Fruit fly (Drosophila melanogaster) whole organism, prepupa: Measurements from ENCODE around the gene snsl.

Experiments used
- Blimp-1 ChIP-seq: fragments of 200-800 bp; sonication (Bioruptor generic); optimal IDR thresholded peaks from 3 replicates; lab custom pipeline; 2017; ENCODE audit warnings: missing biosample characterization, missing genetic modification characterization, mild to moderate bottlenecking, moderate library complexity, missing genetic modification reagents
- CG10669 ChIP-seq: fragments of 200-800 bp; sonication (Bioruptor generic); optimal IDR thresholded peaks from 3 replicates; lab custom pipeline; 2018; ENCODE audit warnings: missing biosample characterization, mild to moderate bottlenecking, missing genetic modification characterization, moderate library complexity
- CG11294 ChIP-seq: fragments of 200-800 bp; sonication (Bioruptor generic); IDR thresholded peaks from 2 replicates; pipeline ENCODE4 v1.3.6; 2022; ENCODE audit warnings: missing biosample characterization, missing genetic modification characterization
- CG11902 ChIP-seq: fragments of 200-800 bp; sonication (Bioruptor generic); optimal IDR thresholded peaks from 3 replicates; lab custom pipeline; 2016; ENCODE audit warnings: missing biosample characterization, missing genetic modification characterization
- CG1621 ChIP-seq: fragments of 200-800 bp; sonication (Bioruptor generic); optimal IDR thresholded peaks from 3 replicates; lab custom pipeline; 2018; ENCODE audit warnings: missing biosample characterization, mild to moderate bottlenecking, missing genetic modification characterization
- CG3032 ChIP-seq: fragments of 200-800 bp; optimal IDR thresholded peaks from 2 replicates; lab custom pipeline; 2019; ENCODE audit warnings: missing biosample characterization, mild to moderate bottlenecking, missing genetic modification characterization, moderate library complexity
- CG34406 ChIP-seq: fragments of 200-800 bp; sonication (Bioruptor generic); optimal IDR thresholded peaks from 3 replicates; lab custom pipeline; 2016; ENCODE audit warnings: missing biosample characterization, missing genetic modification characterization
- CG6163 ChIP-seq: fragments of 200-800 bp; sonication (Bioruptor generic); IDR thresholded peaks from 3 replicates; pipeline ENCODE4 v1.3.6; 2022; ENCODE audit warnings: missing biosample characterization, missing genetic modification characterization
- CG6276 ChIP-seq: fragments of 200-800 bp; sonication (Bioruptor generic); optimal IDR thresholded peaks from 2 replicates; lab custom pipeline; 2017; ENCODE audit warnings: missing biosample characterization, mild to moderate bottlenecking, missing genetic modification characterization
- CG6808 ChIP-seq: fragments of 200-800 bp; sonication (Bioruptor generic); optimal IDR thresholded peaks from 3 replicates; lab custom pipeline; 2017; ENCODE audit warnings: missing biosample characterization, missing genetic modification characterization, mild to moderate bottlenecking, moderate library complexity, missing genetic modification reagents
- CG7368 ChIP-seq: fragments of 200-800 bp; sonication (Bioruptor generic); optimal IDR thresholded peaks from 3 replicates; lab custom pipeline; 2016; ENCODE audit warnings: missing biosample characterization, missing genetic modification characterization
- CG8319 ChIP-seq: fragments of 200-800 bp; sonication (Bioruptor generic); optimal IDR thresholded peaks from 3 replicates; lab custom pipeline; 2016; ENCODE audit warnings: missing biosample characterization, missing genetic modification characterization
- CG8632 ChIP-seq: fragments of 200-800 bp; sonication (Bioruptor generic); optimal IDR thresholded peaks from 3 replicates; lab custom pipeline; 2016; ENCODE audit warnings: missing biosample characterization, missing genetic modification characterization
- CG9139 ChIP-seq: fragments of 200-800 bp; sonication (Bioruptor generic); optimal IDR thresholded peaks from 3 replicates; lab custom pipeline; 2017; ENCODE audit warnings: missing biosample characterization, mild to moderate bottlenecking, missing genetic modification characterization
- Eip75B ChIP-seq: fragments of 200-800 bp; sonication (Bioruptor generic); optimal IDR thresholded peaks from 3 replicates; lab custom pipeline; 2016; ENCODE audit warnings: missing biosample characterization, missing genetic modification characterization
- Eip78C ChIP-seq: fragments of 200-800 bp; sonication (Bioruptor generic); peaks from one replicate; lab custom pipeline; 2016; ENCODE audit warnings: missing biosample characterization, missing genetic modification characterization
- Gug ChIP-seq: fragments of 200-800 bp; sonication (Bioruptor generic); IDR thresholded peaks from 2 replicates; pipeline ENCODE4 v1.3.6; 2022; ENCODE audit warnings: missing biosample characterization, missing genetic modification characterization
- Hr38 ChIP-seq: sonication (Bioruptor generic); optimal IDR thresholded peaks from 2 replicates; lab custom pipeline; 2016; ENCODE audit warnings: missing biosample characterization, missing genetic modification characterization
- Hr39 ChIP-seq: fragments of 200-800 bp; sonication (Bioruptor generic); optimal IDR thresholded peaks from 2 replicates; lab custom pipeline; 2016; ENCODE audit warnings: missing biosample characterization, missing genetic modification characterization
- Lpt ChIP-seq: fragments of 200-800 bp; sonication (Bioruptor generic); optimal IDR thresholded peaks from 3 replicates; lab custom pipeline; 2016; ENCODE audit warnings: missing biosample characterization, missing genetic modification characterization
- Smox ChIP-seq: fragments of 200-800 bp; sonication (Bioruptor generic); optimal IDR thresholded peaks from 3 replicates; lab custom pipeline; 2016; ENCODE audit warnings: missing biosample characterization, missing genetic modification characterization
- Sox102F ChIP-seq: fragments of 200-800 bp; sonication (Bioruptor generic); optimal IDR thresholded peaks from 2 replicates; lab custom pipeline; 2016; ENCODE audit warnings: missing biosample characterization, mild to moderate bottlenecking, missing genetic modification characterization
- achi ChIP-seq: fragments of 200-800 bp; sonication (Bioruptor generic); optimal IDR thresholded peaks from 3 replicates; lab custom pipeline; 2016; ENCODE audit warnings: missing biosample characterization, missing genetic modification characterization
- cyc ChIP-seq: fragments of 200-800 bp; sonication (Bioruptor generic); optimal IDR thresholded peaks from 3 replicates; lab custom pipeline; 2016; ENCODE audit warnings: missing biosample characterization, missing genetic modification characterization
- dsx ChIP-seq: fragments of 200-800 bp; optimal IDR thresholded peaks from 3 replicates; lab custom pipeline; 2019; ENCODE audit warnings: missing biosample characterization, mild to moderate bottlenecking, missing genetic modification characterization, moderate library complexity; ENCODE audit not compliant: poor library complexity, severe bottlenecking
- eg ChIP-seq: fragments of 200-800 bp; sonication (Bioruptor generic); IDR thresholded peaks from 3 replicates; pipeline ENCODE4 v1.3.6; 2022; ENCODE audit warnings: missing biosample characterization, missing genetic modification characterization
- fkh ChIP-seq: fragments of 200-800 bp; sonication (Bioruptor generic); optimal IDR thresholded peaks from 3 replicates; lab custom pipeline; 2017; ENCODE audit warnings: missing biosample characterization, mild to moderate bottlenecking, missing genetic modification characterization, moderate library complexity
- net ChIP-seq: fragments of 200-800 bp; sonication (Bioruptor generic); optimal IDR thresholded peaks from 3 replicates; lab custom pipeline; 2016; ENCODE audit warnings: missing biosample characterization, missing genetic modification characterization
- pdm3 ChIP-seq: fragments of 200-800 bp; sonication (Bioruptor generic); optimal IDR thresholded peaks from 3 replicates; lab custom pipeline; 2016; ENCODE audit warnings: missing biosample characterization, missing genetic modification characterization
- ss ChIP-seq, 2 experiments: fragments of 200-800 bp; sonication (Bioruptor generic); optimal IDR thresholded peaks; 2 replicates in 1 of 2; 3 replicates in 1 of 2; lab custom pipeline; 2017 to 2018; ENCODE audit warnings: mild to moderate bottlenecking in 2 of 2, missing biosample characterization in 2 of 2, missing genetic modification characterization in 2 of 2, moderate library complexity in 1 of 2
- svp ChIP-seq: fragments of 200-800 bp; sonication (Bioruptor generic); peaks from one replicate; lab custom pipeline; 2016; ENCODE audit warnings: missing biosample characterization, missing genetic modification characterization
- vri ChIP-seq: fragments of 200-800 bp; sonication (Bioruptor generic); optimal IDR thresholded peaks from 3 replicates; lab custom pipeline; 2016; ENCODE audit warnings: missing biosample characterization, mild to moderate bottlenecking, missing genetic modification characterization

snsl gene

DNA sequence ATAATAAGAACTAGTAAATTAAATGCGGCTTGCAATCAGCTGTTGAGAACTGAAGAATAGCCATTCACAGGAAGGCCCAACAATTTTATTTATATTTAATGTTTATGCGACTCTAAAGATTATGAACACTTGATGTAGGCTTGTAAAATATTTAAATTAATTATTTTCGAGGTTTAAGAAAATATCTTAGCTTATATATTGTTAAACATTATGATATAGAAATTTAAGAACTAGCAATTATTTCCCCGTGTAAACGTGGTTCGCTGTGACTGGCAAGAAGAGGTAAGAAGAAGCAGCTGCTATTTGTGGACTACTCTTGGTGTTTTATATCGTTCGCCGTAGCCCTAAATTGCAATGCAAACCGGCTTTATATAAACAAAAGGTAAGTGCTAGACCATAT, 38.7 kb upstream of the snsl start, which contains the start of the genes mRpL24 and betaggt-I (continued):
- TF ChIP-seq net (peak; percentile 96), achi (GFP tag; lab: Kevin White, UChicago) (peak; percentile 95), Eip78C (GFP tag; lab: Kevin White, UChicago) (peak; percentile 99), CG3032 (tag; lab: Kevin White, UChicago) (peak; percentile 99), CG10669 (GFP tag; lab: Kevin White, UChicago) (peak; percentile 96), CG7368 (GFP tag; lab: Kevin White, UChicago) (peak; percentile 90), CG6808 (GFP tag; lab: Kevin White, UChicago) (peak; percentile 90), CG6276 (GFP tag; lab: Kevin White, UChicago) (peak; percentile 92), Gug (GFP tag; lab: Robert Waterston, UW) (peak; percentile 98), CG8632 (GFP tag; lab: Kevin White, UChicago) (peak; percentile 96), CG9139 (GFP tag; lab: Kevin White, UChicago) (peak; percentile 93), ss (GFP tag; optimal IDR thresholded peaks at IDR 0.05; lab: Kevin White, UChicago) (peak; percentile 89 to 94), Eip75B (GFP tag; lab: Kevin White, UChicago) (peak; percentile 94), cyc (GFP tag; lab: Kevin White, UChicago) (peak; percentile 95), eg (GFP tag; lab: Robert Waterston, UW) (peak; percentile 99), Hr39 (GFP tag; lab: Kevin White, UChicago) (peak; percentile 90), CG1621 (peak; percentile 91), CG6163 (GFP tag; lab: Robert Waterston, UW) (peak; percentile 98), fkh (GFP tag; lab: Kevin White, UChicago) (peak; percentile 87)
- TF ChIP-seq, all 60 proteins: peak for 59

DNA sequence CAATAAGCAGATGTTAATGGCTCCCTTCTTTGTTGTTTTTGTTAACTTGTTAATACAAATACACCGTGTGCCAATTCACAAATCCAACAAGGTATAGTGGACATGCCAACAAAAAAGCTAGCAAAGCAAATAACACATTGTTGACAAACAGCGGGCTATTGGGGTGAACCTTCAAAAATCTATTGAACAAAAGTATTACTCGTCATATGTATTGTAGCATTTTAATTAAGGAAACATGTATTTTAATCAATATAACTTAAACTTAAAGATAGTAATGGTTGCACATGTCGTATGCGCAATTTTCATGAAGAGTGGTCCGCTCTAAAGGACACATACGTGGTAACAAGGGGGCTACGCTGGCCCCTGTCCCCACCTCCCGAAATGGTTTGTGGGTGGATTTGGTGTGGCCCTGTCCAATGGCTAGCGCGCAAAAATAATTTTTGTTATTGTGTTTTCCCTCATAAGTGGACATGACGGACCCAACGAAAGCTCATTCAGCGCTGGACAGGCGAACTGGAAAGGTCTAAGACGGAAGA, 35.8 kb upstream of the snsl start, which contains the start of gene synr:
synr (plus strand) TSS at position 486 of the 536 bp plus-strand sequence.
- TF ChIP-seq Smox: no peak
- no peak for TF ChIP-seq achi (GFP tag; lab: Kevin White, UChicago)
- TF ChIP-seq svp (GFP tag; lab: Kevin White, UChicago): no peak
- no peak for TF ChIP-seq Sox102F (GFP tag; lab: Kevin White, UChicago)
- TF ChIP-seq CG8319 (GFP tag; lab: Kevin White, UChicago): no peak
- TF ChIP-seq cyc (GFP tag; lab: Kevin White, UChicago): no peak
- no peak for TF ChIP-seq CG8632 (GFP tag; lab: Kevin White, UChicago)
- TF ChIP-seq Hr39 (GFP tag; lab: Kevin White, UChicago): no peak
- no peak for TF ChIP-seq CG34406
- no peak for TF ChIP-seq dsx (GFP tag; lab: Kevin White, UChicago)
- TF ChIP-seq CG7368 (GFP tag; lab: Kevin White, UChicago): no peak
- TF ChIP-seq Lpt (GFP tag; lab: Kevin White, UChicago): no peak
- TF ChIP-seq CG3032 (tag; lab: Kevin White, UChicago): no peak
- no peak for TF ChIP-seq ss (GFP tag; optimal IDR thresholded peaks at IDR 0.05; lab: Kevin White, UChicago)
- TF ChIP-seq Blimp-1 (GFP tag; lab: Kevin White, UChicago): no peak
- no peak for TF ChIP-seq CG6276 (GFP tag; lab: Kevin White, UChicago)

DNA sequence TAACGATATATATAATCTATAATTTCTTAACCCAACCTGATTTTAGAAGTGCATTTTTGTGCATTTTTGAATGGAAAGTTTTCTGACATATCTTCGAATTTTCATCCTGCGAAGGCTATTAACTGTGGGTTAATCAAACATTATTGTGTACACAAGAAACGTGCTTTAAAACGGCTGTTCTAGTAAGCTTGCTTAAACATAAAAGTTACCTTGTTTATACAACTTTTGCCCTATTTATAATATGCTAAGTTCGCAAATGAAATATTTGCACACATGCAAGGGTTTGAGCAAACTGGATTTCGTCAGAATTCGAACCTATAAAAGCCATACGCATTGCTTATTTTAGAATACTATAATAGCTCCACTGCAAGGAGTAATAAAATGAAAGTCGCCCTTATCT, 30.5 kb upstream of the snsl start, which contains the start of gene Sgs1:
Sgs1 (plus strand) TSS at position 350 of the 400 bp plus-strand sequence.
- no peak for TF ChIP-seq Eip75B (GFP tag; lab: Kevin White, UChicago)
- TF ChIP-seq vri (GFP tag; lab: Kevin White, UChicago): peak; percentile 8

DNA sequence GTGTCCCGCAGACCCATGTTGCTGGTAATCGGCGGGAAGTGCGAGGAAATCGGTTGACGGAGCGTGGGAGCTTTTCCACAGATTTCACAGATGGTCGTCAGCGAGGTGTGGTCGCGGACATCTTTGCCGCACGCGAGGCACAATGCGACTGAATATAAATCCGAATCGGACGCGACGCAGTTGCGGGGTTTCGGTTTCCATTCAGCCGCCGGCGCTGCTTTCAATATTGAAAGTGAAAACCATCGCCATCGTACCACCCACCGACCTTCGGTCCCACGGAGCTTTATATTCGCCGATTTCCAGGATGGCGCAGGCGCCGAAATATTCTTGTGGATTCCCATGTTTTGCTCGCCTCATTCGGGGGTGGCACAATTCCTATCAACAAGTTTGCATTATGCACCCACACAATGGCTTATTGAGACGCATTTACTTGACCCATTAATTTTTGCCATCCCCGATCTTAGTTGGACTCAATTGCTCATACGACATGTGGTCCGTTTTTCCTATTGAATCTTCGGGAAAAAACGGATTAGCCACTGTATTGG, 29.8 kb upstream of the snsl start, which contains the start of gene hoe2:
hoe2 (minus strand) TSS at position 126 of the 545 bp plus-strand sequence.
- TF ChIP-seq CG9139 (GFP tag; lab: Kevin White, UChicago) (no peak), Gug (GFP tag; lab: Robert Waterston, UW) (no peak), CG11902 (GFP tag; lab: Kevin White, UChicago) (no peak), Hr38 (GFP tag; lab: Kevin White, UChicago) (no peak), cyc (GFP tag; lab: Kevin White, UChicago) (no peak), CG11294 (GFP tag; lab: Robert Waterston, UW) (no peak), pdm3 (no peak)
